Worm (Caenorhabditis elegans) whole organism, L3 larva: ENCODE results near the gene F54D10.8.

Source experiments
- R02D3.7 ChIP-seq: fragments of 150-350 bp; optimal IDR thresholded peaks from 2 replicates; lab custom pipeline; 2014; ENCODE audit warnings: missing biosample characterization, missing genetic modification characterization
- ZK546.5 ChIP-seq: sonication (generic microtip); optimal IDR thresholded peaks from 2 replicates; lab custom pipeline; 2017; ENCODE audit warnings: missing biosample characterization, missing genetic modification characterization
- aly-2 ChIP-seq: fragments of 150-350 bp; optimal IDR thresholded peaks from 2 replicates; lab custom pipeline; 2014; ENCODE audit warnings: missing biosample characterization, missing genetic modification characterization
- ama-1 ChIP-seq: fragments of 150-350 bp; optimal IDR thresholded peaks from 2 replicates; lab custom pipeline; 2018
- ceh-16 ChIP-seq: sonication (generic microtip); optimal IDR thresholded peaks from 2 replicates; lab custom pipeline; 2017; ENCODE audit warnings: missing biosample characterization, missing genetic modification characterization
- ceh-28 ChIP-seq: fragments of 150-350 bp; optimal IDR thresholded peaks from 2 replicates; lab custom pipeline; 2014; ENCODE audit warnings: missing biosample characterization, missing genetic modification reagents, missing genetic modification characterization
- ceh-82 ChIP-seq: fragments of 150-350 bp; optimal IDR thresholded peaks from 2 replicates; lab custom pipeline; 2014; ENCODE audit warnings: missing biosample characterization, missing genetic modification characterization
- daf-12 ChIP-seq: fragments of 150-350 bp; optimal IDR thresholded peaks from 2 replicates; lab custom pipeline; 2014; ENCODE audit warnings: missing biosample characterization, missing genetic modification reagents, missing genetic modification characterization
- egl-27 ChIP-seq: sonication (generic microtip); optimal IDR thresholded peaks from 4 replicates; lab custom pipeline; 2017; ENCODE audit warnings: missing biosample characterization, missing genetic modification reagents, missing genetic modification characterization
- egl-5 ChIP-seq: fragments of 150-350 bp; optimal IDR thresholded peaks from 2 replicates; lab custom pipeline; 2017; ENCODE audit warnings: missing biosample characterization, missing genetic modification reagents, missing genetic modification characterization, inconsistent platforms
- elt-1 ChIP-seq: fragments of 150-350 bp; optimal IDR thresholded peaks from 2 replicates; lab custom pipeline; 2014; ENCODE audit warnings: missing biosample characterization, missing genetic modification characterization
- elt-3 ChIP-seq, 3 experiments: fragments of 150-350 bp in 1 of 3; sonication (generic microtip) in 2 of 3; optimal IDR thresholded peaks; 2 replicates in 2 of 3; 4 replicates in 1 of 3; lab custom pipeline; 2014 to 2017; ENCODE audit warnings: missing biosample characterization in 3 of 3, missing genetic modification characterization in 3 of 3
- eor-1 ChIP-seq, 2 experiments: fragments of 150-350 bp; optimal IDR thresholded peaks; 2 replicates each; lab custom pipeline; 2014 to 2018; ENCODE audit warnings: missing biosample characterization in 2 of 2, missing genetic modification characterization in 2 of 2
- fkh-10 ChIP-seq: sonication (generic microtip); optimal IDR thresholded peaks from 2 replicates; lab custom pipeline; 2017; ENCODE audit warnings: missing biosample characterization, missing genetic modification reagents, missing genetic modification characterization
- fkh-2 ChIP-seq: fragments of 150-350 bp; optimal IDR thresholded peaks from 2 replicates; lab custom pipeline; 2014; ENCODE audit warnings: missing biosample characterization, missing genetic modification reagents, missing genetic modification characterization
- hmg-11 ChIP-seq: sonication (generic microtip); optimal IDR thresholded peaks from 2 replicates; lab custom pipeline; 2016; ENCODE audit warnings: missing genetic modification characterization, missing compliant biosample characterization
- jun-1 ChIP-seq: fragments of 150-350 bp; optimal IDR thresholded peaks from 2 replicates; lab custom pipeline; 2014; ENCODE audit warnings: missing biosample characterization, missing genetic modification reagents, missing genetic modification characterization
- lin-15B ChIP-seq: fragments of 150-350 bp; optimal IDR thresholded peaks from 2 replicates; lab custom pipeline; 2014; ENCODE audit warnings: missing biosample characterization, missing genetic modification characterization
- lsy-12 ChIP-seq: sonication (generic microtip); optimal IDR thresholded peaks from 2 replicates; lab custom pipeline; 2016; ENCODE audit warnings: mild to moderate bottlenecking, missing genetic modification characterization, missing compliant biosample characterization
- mdl-1 ChIP-seq: fragments of 150-350 bp; optimal IDR thresholded peaks from 2 replicates; lab custom pipeline; 2014; ENCODE audit warnings: missing biosample characterization, missing genetic modification characterization
- mml-1 ChIP-seq: fragments of 150-350 bp; sonication (generic microtip); optimal IDR thresholded peaks from 3 replicates; lab custom pipeline; 2014; ENCODE audit warnings: missing biosample characterization, missing genetic modification characterization
- nfya-1 ChIP-seq: sonication (generic microtip); optimal IDR thresholded peaks from 2 replicates; lab custom pipeline; 2017; ENCODE audit warnings: missing genetic modification characterization, mild to moderate bottlenecking, missing compliant biosample characterization, antibody characterized with exemption, moderate library complexity; ENCODE audit not compliant: insufficient read depth
- nhr-11 ChIP-seq: fragments of 150-350 bp; optimal IDR thresholded peaks from 2 replicates; lab custom pipeline; 2014; ENCODE audit warnings: missing biosample characterization, missing genetic modification characterization
- nhr-12 ChIP-seq: fragments of 150-350 bp; optimal IDR thresholded peaks from 2 replicates; lab custom pipeline; 2014; ENCODE audit warnings: missing biosample characterization, missing genetic modification characterization
- nhr-23 ChIP-seq: fragments of 150-350 bp; optimal IDR thresholded peaks from 2 replicates; lab custom pipeline; 2014; ENCODE audit warnings: missing biosample characterization, missing genetic modification reagents, missing genetic modification characterization
- nhr-237 ChIP-seq: fragments of 150-350 bp; optimal IDR thresholded peaks from 2 replicates; lab custom pipeline; 2014; ENCODE audit warnings: missing biosample characterization, missing genetic modification characterization
- nhr-25 ChIP-seq: sonication (generic microtip); optimal IDR thresholded peaks from 2 replicates; lab custom pipeline; 2017; ENCODE audit warnings: missing biosample characterization, missing genetic modification characterization
- nhr-76 ChIP-seq: fragments of 150-350 bp; sonication (generic microtip); optimal IDR thresholded peaks from 5 replicates; lab custom pipeline; 2014; ENCODE audit warnings: missing biosample characterization, missing genetic modification characterization
- nhr-77 ChIP-seq: fragments of 150-350 bp; optimal IDR thresholded peaks from 2 replicates; lab custom pipeline; 2014; ENCODE audit warnings: missing biosample characterization, missing genetic modification characterization
- pqm-1 ChIP-seq: fragments of 150-350 bp; optimal IDR thresholded peaks from 2 replicates; lab custom pipeline; 2017; ENCODE audit warnings: missing biosample characterization, missing genetic modification characterization, inconsistent platforms
- sea-2 ChIP-seq: fragments of 150-350 bp; sonication (generic microtip); optimal IDR thresholded peaks from 4 replicates; lab custom pipeline; 2014; ENCODE audit warnings: missing biosample characterization, missing genetic modification reagents, missing genetic modification characterization
- skn-1 ChIP-seq: fragments of 150-350 bp; optimal IDR thresholded peaks from 2 replicates; lab custom pipeline; 2014; ENCODE audit warnings: missing biosample characterization, missing genetic modification characterization
- tbx-2 ChIP-seq: sonication (generic microtip); optimal IDR thresholded peaks from 2 replicates; lab custom pipeline; 2016; ENCODE audit warnings: mild to moderate bottlenecking, missing genetic modification characterization, missing compliant biosample characterization
- unc-39 ChIP-seq: sonication (generic microtip); optimal IDR thresholded peaks from 4 replicates; lab custom pipeline; 2017; ENCODE audit warnings: missing biosample characterization, missing genetic modification characterization
- zag-1 ChIP-seq: fragments of 150-350 bp; optimal IDR thresholded peaks from 2 replicates; lab custom pipeline; 2014; ENCODE audit warnings: missing biosample characterization, missing genetic modification characterization
- ztf-11 ChIP-seq: fragments of 150-350 bp; optimal IDR thresholded peaks from 2 replicates; lab custom pipeline; 2014; ENCODE audit warnings: missing biosample characterization, missing genetic modification characterization
- ztf-4 ChIP-seq: fragments of 150-350 bp; optimal IDR thresholded peaks from 2 replicates; lab custom pipeline; 2014; ENCODE audit warnings: missing biosample characterization, missing genetic modification characterization

F54D10.8 gene

DNA sequence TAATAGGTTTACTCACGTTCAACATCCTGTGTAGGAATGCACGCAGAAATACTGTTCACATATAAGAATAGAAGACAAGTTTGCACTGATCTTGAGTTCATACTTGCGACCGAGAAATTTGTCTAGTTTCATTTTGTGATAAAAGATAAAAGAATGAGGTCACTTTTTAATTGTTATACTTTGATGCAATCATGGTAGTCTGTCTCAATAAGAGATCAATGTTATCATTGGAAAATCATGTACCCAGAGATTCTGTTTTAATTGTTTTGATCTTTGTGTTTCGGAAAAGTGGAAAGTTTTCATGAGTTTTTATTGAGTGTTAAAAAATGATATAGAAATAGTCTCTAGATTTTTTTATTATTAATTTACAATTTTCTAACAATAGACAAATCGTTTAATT lies 4.7 kb upstream of the F54D10.8 start, which contains the start of gene F54D10.9:
F54D10.9 (minus strand) TSS at position 101 of the 400 bp plus-strand sequence.
- TF ChIP-seq ztf-4: no peak
- no peak for TF ChIP-seq ceh-82 (tag; lab: Kevin White, UChicago)
- no peak for TF ChIP-seq elt-3 (tag; optimal IDR thresholded peaks at IDR 0.05; lab: Kevin White, UChicago)
- TF ChIP-seq nhr-25 (tag; lab: Kevin White, UChicago): no peak
- TF ChIP-seq ama-1: no peak
- no peak for TF ChIP-seq fkh-2 (tag; lab: Kevin White, UChicago)

DNA sequence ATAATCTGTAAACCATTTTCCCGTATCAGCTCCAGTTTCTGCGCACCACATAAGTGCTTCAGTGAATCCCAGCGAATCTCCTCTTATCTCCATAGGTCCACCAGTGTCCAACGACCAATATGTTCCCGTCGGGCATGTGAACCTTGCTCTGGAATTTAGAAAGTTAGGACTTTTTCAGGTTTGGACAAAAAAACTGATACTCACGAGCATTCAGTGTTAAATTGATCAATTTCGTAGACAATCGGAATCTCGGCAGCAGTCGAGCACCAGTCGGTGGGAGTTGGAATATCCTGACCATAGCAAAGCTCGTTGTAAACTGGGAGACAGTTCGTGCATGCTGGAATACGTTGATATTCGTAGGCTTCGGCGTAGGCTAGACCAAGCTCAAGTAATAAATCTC lies 1.9 kb upstream of the F54D10.8 start:
- TF ChIP-seq mml-1 (tag; lab: Kevin White, UChicago) (no peak), daf-12 (tag; lab: Kevin White, UChicago) (no peak), unc-39 (no peak), elt-1 (tag; lab: Kevin White, UChicago) (no peak), nhr-23 (tag; lab: Kevin White, UChicago) (no peak), nhr-11 (tag; lab: Kevin White, UChicago) (no peak), nhr-12 (tag; lab: Kevin White, UChicago) (no peak), nhr-237 (tag; lab: Kevin White, UChicago) (no peak), eor-1 (tag; optimal IDR thresholded peaks at IDR 0.05; lab: Kevin White, UChicago) (no peak), mdl-1 (no peak), R02D3.7 (tag; lab: Kevin White, UChicago) (no peak), ZK546.5 (tag; lab: Kevin White, UChicago) (no peak), ztf-11 (no peak), skn-1 (tag; lab: Kevin White, UChicago) (no peak), pqm-1 (tag; lab: Kevin White, UChicago) (no peak), fkh-10 (GFP tag; lab: Kevin White, UChicago) (no peak), ztf-4 (no peak), hmg-11 (tag; lab: Kevin White, UChicago) (no peak), nhr-25 (tag; lab: Kevin White, UChicago) (no peak)

DNA sequence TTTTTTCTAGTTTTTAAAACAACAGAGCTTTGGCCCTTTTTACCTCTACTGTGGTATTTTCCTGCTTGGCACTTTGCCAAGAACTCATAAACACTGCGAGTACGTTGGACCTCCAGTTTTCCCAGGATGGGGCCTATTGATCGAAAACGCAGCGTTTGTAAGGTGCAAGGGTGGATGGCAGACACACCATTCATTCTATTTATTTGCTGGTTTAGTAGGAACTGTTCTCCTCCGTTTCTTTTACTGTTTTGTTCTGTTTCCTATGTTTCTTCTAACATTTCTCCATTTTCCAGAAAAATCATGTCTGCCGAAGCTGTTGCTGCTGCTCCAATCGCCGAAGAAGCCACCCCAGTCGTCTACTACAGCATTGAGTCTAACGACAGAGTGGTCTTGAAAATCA lies 3.8 kb downstream of the F54D10.8 start, which contains the start of gene skr-15:
skr-15 (plus strand) TSS at position 301 of the 400 bp plus-strand sequence.
- TF ChIP-seq fkh-2 (tag; lab: Kevin White, UChicago) (no peak), ztf-11 (no peak), pqm-1 (tag; lab: Kevin White, UChicago) (no peak), nfya-1 (tag; lab: Kevin White, UChicago) (no peak), hmg-11 (tag; lab: Kevin White, UChicago) (no peak), egl-5 (tag; lab: Kevin White, UChicago) (no peak), egl-27 (tag; lab: Kevin White, UChicago) (no peak), nhr-77 (tag; lab: Kevin White, UChicago) (no peak), aly-2 (tag; lab: Kevin White, UChicago) (no peak), sea-2 (GFP tag; lab: Kevin White, UChicago) (no peak), jun-1 (no peak), nhr-12 (tag; lab: Kevin White, UChicago) (no peak), ceh-16 (no peak), lin-15B (no peak), nhr-25 (tag; lab: Kevin White, UChicago) (no peak), lsy-12 (no peak), fkh-10 (GFP tag; lab: Kevin White, UChicago) (no peak), zag-1 (tag; lab: Kevin White, UChicago) (no peak)
- TF ChIP-seq, all 47 proteins: peak for 0

DNA sequence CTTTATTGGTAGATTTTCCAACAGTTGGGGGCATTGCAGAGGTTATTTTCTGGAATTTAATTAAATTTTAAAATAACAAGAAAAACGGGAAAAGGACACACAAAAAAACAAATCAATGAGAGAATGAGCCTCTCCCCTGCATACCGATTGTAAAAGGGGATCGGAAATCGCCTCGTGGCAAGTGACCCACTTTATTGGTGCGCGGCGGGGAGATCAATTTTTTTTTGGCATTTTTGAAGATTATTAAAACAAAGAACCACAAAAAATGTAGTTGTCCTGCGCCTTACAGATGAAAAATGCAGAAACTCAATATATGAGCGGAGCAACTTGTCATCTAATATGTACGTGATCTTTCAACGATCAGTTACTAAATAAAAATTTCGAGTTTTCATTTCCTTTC lies 6.5 kb downstream of the F54D10.8 start, which contains the start of gene F54D10.7:
F54D10.7 (minus strand) TSS at position 49 of the 400 bp plus-strand sequence.
- no peak for TF ChIP-seq nhr-76 (tag; lab: Kevin White, UChicago)
- no peak for TF ChIP-seq egl-27 (tag; lab: Kevin White, UChicago)
- TF ChIP-seq ceh-28 (tag; lab: Kevin White, UChicago): no peak
- TF ChIP-seq aly-2 (tag; lab: Kevin White, UChicago): no peak
- no peak for TF ChIP-seq egl-5 (tag; lab: Kevin White, UChicago)
- no peak for TF ChIP-seq tbx-2 (tag; lab: Kevin White, UChicago)
- no peak for TF ChIP-seq nhr-12 (tag; lab: Kevin White, UChicago)
